Worm (Caenorhabditis elegans) whole organism, late embryonic: ENCODE measurements around the gene sdz-38.

Experiments
- C08G9.2 ChIP-seq: sonication (generic microtip); optimal IDR thresholded peaks from 2 replicates; lab custom pipeline; 2016; ENCODE audit warnings: mild to moderate bottlenecking, missing genetic modification characterization, moderate library complexity, missing compliant biosample characterization
- ama-1 ChIP-seq: fragments of 150-350 bp; optimal IDR thresholded peaks from 2 replicates; lab custom pipeline; 2014
- ceh-18 ChIP-seq: sonication (generic microtip); optimal IDR thresholded peaks from 2 replicates; lab custom pipeline; 2016; ENCODE audit warnings: missing genetic modification characterization, missing compliant biosample characterization
- ceh-2 ChIP-seq: sonication (generic microtip); optimal IDR thresholded peaks from 2 replicates; lab custom pipeline; 2016; ENCODE audit warnings: missing genotype, missing genetic modification characterization, missing compliant biosample characterization
- ceh-31 ChIP-seq: sonication (generic microtip); optimal IDR thresholded peaks from 2 replicates; lab custom pipeline; 2016; ENCODE audit warnings: missing genetic modification characterization, missing compliant biosample characterization
- ceh-34 ChIP-seq: sonication (generic microtip); optimal IDR thresholded peaks from 2 replicates; lab custom pipeline; 2016; ENCODE audit warnings: mild to moderate bottlenecking, missing genetic modification characterization, missing compliant biosample characterization
- ceh-48 ChIP-seq: sonication (generic microtip); optimal IDR thresholded peaks from 2 replicates; lab custom pipeline; 2016; ENCODE audit warnings: missing genetic modification characterization, inconsistent platforms, missing compliant biosample characterization
- che-1 ChIP-seq: sonication (generic microtip); optimal IDR thresholded peaks from 2 replicates; lab custom pipeline; 2016; ENCODE audit warnings: mild to moderate bottlenecking, missing genetic modification characterization, missing compliant biosample characterization
- dmd-4 ChIP-seq: sonication (generic microtip); optimal IDR thresholded peaks from 2 replicates; lab custom pipeline; 2016; ENCODE audit warnings: borderline replicate concordance, missing genetic modification characterization, missing compliant biosample characterization
- dve-1 ChIP-seq: sonication (generic microtip); optimal IDR thresholded peaks from 2 replicates; lab custom pipeline; 2017; ENCODE audit warnings: antibody characterized with exemption, mild to moderate bottlenecking, missing genetic modification characterization, missing compliant biosample characterization
- elt-2 ChIP-seq: sonication (generic microtip); optimal IDR thresholded peaks from 2 replicates; lab custom pipeline; 2016; ENCODE audit warnings: missing genetic modification reagents, missing genetic modification characterization, missing compliant biosample characterization
- ets-4 ChIP-seq: sonication (generic microtip); optimal IDR thresholded peaks from 2 replicates; lab custom pipeline; 2016; ENCODE audit warnings: missing genetic modification characterization, missing compliant biosample characterization
- eyg-1 ChIP-seq: sonication (generic microtip); optimal IDR thresholded peaks from 2 replicates; lab custom pipeline; 2016; ENCODE audit warnings: missing genotype, missing genetic modification characterization, missing compliant biosample characterization
- lin-11 ChIP-seq: fragments of 200-800 bp; sonication (Bioruptor generic); optimal IDR thresholded peaks from 2 replicates; lab custom pipeline; 2018; ENCODE audit warnings: mild to moderate bottlenecking, missing genetic modification characterization, missing compliant biosample characterization
- nfya-1 ChIP-seq: sonication (generic microtip); optimal IDR thresholded peaks from 2 replicates; lab custom pipeline; 2017; ENCODE audit warnings: missing genetic modification characterization, mild to moderate bottlenecking, missing compliant biosample characterization, antibody characterized with exemption, moderate library complexity
- nhr-11 ChIP-seq: fragments of 150-350 bp; optimal IDR thresholded peaks from 2 replicates; lab custom pipeline; 2014; ENCODE audit warnings: missing biosample characterization, missing genetic modification characterization
- nhr-232 ChIP-seq: sonication (generic microtip); optimal IDR thresholded peaks from 2 replicates; lab custom pipeline; 2016; ENCODE audit warnings: missing genetic modification characterization, missing compliant biosample characterization
- npax-4 ChIP-seq: sonication (generic microtip); optimal IDR thresholded peaks from 2 replicates; lab custom pipeline; 2016; ENCODE audit warnings: missing genetic modification characterization, missing compliant biosample characterization
- pag-3 ChIP-seq: sonication (generic microtip); optimal IDR thresholded peaks from 2 replicates; lab custom pipeline; 2016; ENCODE audit warnings: missing compliant biosample characterization, missing genetic modification characterization, borderline replicate concordance
- pat-9 ChIP-seq: fragments of 200-800 bp; sonication (Bioruptor generic); optimal IDR thresholded peaks from 2 replicates; lab custom pipeline; 2018; ENCODE audit warnings: mild to moderate bottlenecking, missing genetic modification characterization, moderate library complexity, missing compliant biosample characterization
- pqm-1 ChIP-seq: sonication (generic microtip); optimal IDR thresholded peaks from 2 replicates; lab custom pipeline; 2016; ENCODE audit warnings: missing genetic modification characterization, missing compliant biosample characterization
- ref-2 ChIP-seq: sonication (generic microtip); optimal IDR thresholded peaks from 2 replicates; lab custom pipeline; 2016; ENCODE audit warnings: missing genetic modification characterization, missing compliant biosample characterization
- sox-4 ChIP-seq: sonication (generic microtip); optimal IDR thresholded peaks from 2 replicates; lab custom pipeline; 2017; ENCODE audit warnings: mild to moderate bottlenecking, missing genetic modification characterization, inconsistent platforms, missing compliant biosample characterization
- tbx-2 ChIP-seq: sonication (generic microtip); optimal IDR thresholded peaks from 2 replicates; lab custom pipeline; 2016; ENCODE audit warnings: missing genetic modification characterization, missing compliant biosample characterization
- tbx-7 ChIP-seq: sonication (generic microtip); optimal IDR thresholded peaks from 2 replicates; lab custom pipeline; 2016; ENCODE audit warnings: missing genotype, missing genetic modification characterization, missing compliant biosample characterization

Gene sdz-38

DNA sequence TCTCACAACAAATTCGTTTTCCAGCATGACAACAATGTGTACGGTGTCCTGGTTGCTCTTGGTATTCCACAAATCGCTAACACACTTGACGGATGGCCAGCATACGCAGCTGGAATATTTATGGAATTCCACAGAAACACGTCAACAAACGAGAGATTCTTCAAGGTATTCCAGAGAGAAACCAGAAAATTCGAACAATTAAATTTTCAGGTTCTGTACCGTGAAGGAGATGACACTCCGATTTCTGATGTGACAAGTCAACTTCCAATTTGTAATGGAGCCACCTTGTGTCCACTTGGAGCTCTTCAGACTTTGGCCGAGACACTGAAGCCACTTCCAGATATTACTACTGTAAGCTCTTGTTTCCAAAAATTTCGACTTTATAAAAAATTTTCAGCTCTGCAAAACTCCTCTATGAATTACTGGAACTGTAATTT lies 47.7 kb downstream of the sdz-38 start:
- TF ChIP-seq dve-1 (tag; lab: Kevin White, UChicago), result no peak
- TF ChIP-seq, all 69 proteins: peak for 0

DNA sequence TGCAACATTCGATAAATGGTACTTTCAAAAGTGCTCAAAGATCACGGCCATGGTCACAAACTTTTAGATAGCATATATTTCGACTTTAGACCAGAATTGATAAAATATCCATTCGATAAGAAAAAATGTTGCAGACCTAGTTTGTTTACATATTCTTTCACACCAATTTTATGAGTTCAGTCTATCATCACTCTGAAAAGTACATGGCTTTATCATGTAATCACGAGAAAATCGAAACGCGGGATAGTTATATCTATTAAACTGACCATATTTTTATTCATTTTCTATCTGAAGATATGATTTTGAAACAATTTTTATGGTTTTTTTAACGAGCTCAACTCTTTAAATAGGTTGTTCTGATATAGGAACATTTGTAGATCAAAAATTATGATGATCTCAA lies 50.2 kb downstream of the sdz-38 start, which contains the start of gene pho-11:
Gene pho-11 (plus strand): TSS at position 374 of the 400 bp plus-strand sequence.
- TF ChIP-seq nfya-1 (tag; lab: Kevin White, UChicago) (no peak), pat-9 (tag; lab: Kevin White, UChicago) (no peak), pqm-1 (tag; lab: Kevin White, UChicago) (no peak), sox-4 (tag; lab: Kevin White, UChicago) (no peak), elt-2 (tag; lab: Kevin White, UChicago) (peak; percentile 14), ets-4 (no peak), lin-11 (no peak), pag-3 (tag; lab: Kevin White, UChicago) (no peak)

DNA sequence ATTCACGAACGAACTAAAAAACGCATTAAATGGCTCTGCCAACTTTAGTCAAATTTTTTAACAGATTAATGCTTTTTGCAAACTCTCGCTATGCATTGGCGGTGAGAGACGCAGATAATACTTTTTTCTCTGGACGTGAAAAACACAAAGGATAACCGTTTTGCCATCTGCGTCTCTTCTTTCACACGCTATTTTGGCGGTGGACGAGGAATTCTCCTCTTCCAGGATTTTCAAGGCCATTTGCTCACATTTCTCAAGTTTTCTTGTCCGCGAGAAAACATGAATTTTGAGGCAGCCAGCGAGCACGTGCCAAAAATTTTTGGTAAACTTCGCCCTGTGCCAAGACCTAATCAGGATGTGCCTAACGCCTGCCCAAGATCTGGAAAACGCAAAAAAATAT lies 50.6 kb downstream of the sdz-38 start:
- TF ChIP-seq tbx-7 (tag; lab: Kevin White, UChicago), result peak; percentile 27
- no peak for TF ChIP-seq ama-1 (lab: Kevin White, UChicago)
- TF ChIP-seq elt-2 (tag; lab: Kevin White, UChicago), result no peak
- peak; percentile 36 for TF ChIP-seq ref-2 (tag; lab: Kevin White, UChicago)
- no peak for TF ChIP-seq ceh-48 (tag; lab: Kevin White, UChicago)
- TF ChIP-seq npax-4, result no peak
- TF ChIP-seq eyg-1 (tag; lab: Kevin White, UChicago), result no peak
- TF ChIP-seq ceh-34 (tag; lab: Kevin White, UChicago), result no peak
- TF ChIP-seq dmd-4, result no peak
- TF ChIP-seq nhr-232, result no peak
- TF ChIP-seq ceh-2, result peak; percentile 22
- no peak for TF ChIP-seq nhr-11 (tag; lab: Kevin White, UChicago)
- no peak for TF ChIP-seq pqm-1 (tag; lab: Kevin White, UChicago)
- TF ChIP-seq tbx-2 (tag; lab: Kevin White, UChicago), result peak; percentile 67
- TF ChIP-seq ets-4, result peak; percentile 40
- peak; percentile 55 for TF ChIP-seq C08G9.2 (tag; lab: Kevin White, UChicago)
- no peak for TF ChIP-seq che-1
- peak; percentile 4 for TF ChIP-seq ceh-18 (tag; lab: Kevin White, UChicago)
- peak; percentile 67 for TF ChIP-seq ceh-31 (tag; lab: Kevin White, UChicago)
